Worm (Caenorhabditis elegans): ENCODE results near the gene C28D4.18.

Gene C28D4.18

ce11 chrIV:9678007-9678406 is 47.1 kb upstream of the C28D4.18 start:
- TF ChIP-seq ztf-4 (tag; optimal IDR thresholded peaks at IDR 0.05) (no peak), crh-2 (tag; optimal IDR thresholded peaks at IDR 0.05) (no peak), lin-13 (GFP tag; optimal IDR thresholded peaks at IDR 0.05) (no peak), fos-1 (tag; optimal IDR thresholded peaks at IDR 0.05) (no peak), mdl-1 (tag; optimal IDR thresholded peaks at IDR 0.05) (no peak), elt-3 (tag; optimal IDR thresholded peaks at IDR 0.05) (no peak), elt-1 (tag; optimal IDR thresholded peaks at IDR 0.05) (no peak), egl-27 (tag; optimal IDR thresholded peaks at IDR 0.05) (no peak), dmd-4 (tag; optimal IDR thresholded peaks at IDR 0.05) (no peak), zag-1 (tag; optimal IDR thresholded peaks at IDR 0.05) (no peak), C34F6.9 (tag; optimal IDR thresholded peaks at IDR 0.05) (no peak), nhr-10 (tag; optimal IDR thresholded peaks at IDR 0.05) (no peak), nhr-6 (tag; optimal IDR thresholded peaks at IDR 0.05) (no peak), ama-1 (optimal IDR thresholded peaks at IDR 0.05) (no peak), unc-62 (GFP tag; optimal IDR thresholded peaks at IDR 0.05) (no peak)

ce11 chrIV:9679296-9679695 is 45.8 kb upstream of the C28D4.18 start:
- TF ChIP-seq crh-2 (tag; optimal IDR thresholded peaks at IDR 0.05): no peak
- TF ChIP-seq ztf-1 (GFP tag; conservative IDR thresholded peaks at IDR 0.05): no peak
- TF ChIP-seq sma-9 (GFP tag; optimal IDR thresholded peaks at IDR 0.05): no peak
- TF ChIP-seq sma-9 (tag; optimal IDR thresholded peaks at IDR 0.05): no peak
- no peak for TF ChIP-seq gmeb-1 (tag; optimal IDR thresholded peaks at IDR 0.05)
- no peak for TF ChIP-seq nhr-25 (tag; optimal IDR thresholded peaks at IDR 0.05)
- TF ChIP-seq nhr-129 (tag; optimal IDR thresholded peaks at IDR 0.05): no peak
- no peak for TF ChIP-seq nhr-10 (tag; optimal IDR thresholded peaks at IDR 0.05)

- TF ChIP-seq aly-2 (tag; optimal IDR thresholded peaks at IDR 0.05) (no peak), lsy-2 (tag; optimal IDR thresholded peaks at IDR 0.05) (no peak), unc-55 (GFP tag; optimal IDR thresholded peaks at IDR 0.05) (no peak), nhr-6 (tag; optimal IDR thresholded peaks at IDR 0.05) (no peak), ceh-16 (tag; optimal IDR thresholded peaks at IDR 0.05) (no peak), fos-1 (tag; optimal IDR thresholded peaks at IDR 0.05) (no peak), elt-3 (tag; optimal IDR thresholded peaks at IDR 0.05) (no peak), gmeb-1 (tag; optimal IDR thresholded peaks at IDR 0.05) (no peak), skn-1 (tag; optimal IDR thresholded peaks at IDR 0.05) (no peak), ZK546.5 (tag; optimal IDR thresholded peaks at IDR 0.05) (no peak), lin-11 (tag; optimal IDR thresholded peaks at IDR 0.05) (no peak), Y55F3AM.14 (GFP tag; optimal IDR thresholded peaks at IDR 0.05) (no peak), ama-1 (optimal IDR thresholded peaks at IDR 0.05) (no peak), crh-2 (tag; optimal IDR thresholded peaks at IDR 0.05) (no peak), egl-27 (tag; optimal IDR thresholded peaks at IDR 0.05) (no peak)
Observed at ce11 chrIV:9680841-9681240, 44.2 kb upstream of the C28D4.18 start, which contains the start of gene ins-8. TSS of gene ins-8 (minus strand) at chrIV:9680941.

- TF ChIP-seq sma-9 (GFP tag; optimal IDR thresholded peaks at IDR 0.05): peak; percentile 21
- TF ChIP-seq sma-9 (tag; optimal IDR thresholded peaks at IDR 0.05): no peak
- no peak for TF ChIP-seq F13H6.1 (tag; optimal IDR thresholded peaks at IDR 0.05)
- TF ChIP-seq fos-1 (tag; optimal IDR thresholded peaks at IDR 0.05): peak; percentile 65
Observed at ce11 chrIV:9682514-9682913, 42.6 kb upstream of the C28D4.18 start, which contains the start of gene ins-7. TSS of gene ins-7 (minus strand) at chrIV:9682845.

ce11 chrIV:9683433-9683832 is 41.6 kb upstream of the C28D4.18 start, which contains the start of the genes htas-1 and ZK1251.3:
TSS of gene htas-1 (minus strand) at chrIV:9683533.
TSS of gene ZK1251.3 (plus strand) at chrIV:9683658.
- no peak for TF ChIP-seq mbf-1 (tag; optimal IDR thresholded peaks at IDR 0.05)
- no peak for TF ChIP-seq F13H6.1 (tag; optimal IDR thresholded peaks at IDR 0.05)
- no peak for TF ChIP-seq snpc-4 (tag; optimal IDR thresholded peaks at IDR 0.05)
- no peak for TF ChIP-seq elt-1 (tag; optimal IDR thresholded peaks at IDR 0.05)
- TF ChIP-seq crh-2 (tag; optimal IDR thresholded peaks at IDR 0.05): no peak
- TF ChIP-seq C34F6.9 (tag; optimal IDR thresholded peaks at IDR 0.05): no peak
- no peak for TF ChIP-seq nhr-12 (tag; optimal IDR thresholded peaks at IDR 0.05)
- no peak for TF ChIP-seq R02D3.7 (tag; optimal IDR thresholded peaks at IDR 0.05)
- no peak for TF ChIP-seq Y55F3AM.14 (GFP tag; optimal IDR thresholded peaks at IDR 0.05)
- TF ChIP-seq lin-13 (GFP tag; optimal IDR thresholded peaks at IDR 0.05): no peak
- no peak for TF ChIP-seq gmeb-1 (tag; optimal IDR thresholded peaks at IDR 0.05)
- TF ChIP-seq unc-62 (GFP tag; optimal IDR thresholded peaks at IDR 0.05): no peak
- no peak for TF ChIP-seq nhr-23 (tag; optimal IDR thresholded peaks at IDR 0.05)

All from whole organism, L2 larva.